Fruit fly (Drosophila melanogaster) whole organism, pupa: ENCODE results near the gene Axud1.
A peak's percentile ranks its signal among the peaks of the same experiment; 100 is the strongest.

Source experiments
- CG10348 ChIP-seq: fragments of 200-800 bp; sonication (Bioruptor generic); IDR thresholded peaks from 2 replicates; pipeline ENCODE4 v1.3.6; 2022; ENCODE audit warnings: missing biosample characterization, missing genetic modification characterization
- CG17806 ChIP-seq: fragments of 200-800 bp; sonication (Bioruptor generic); optimal IDR thresholded peaks from 2 replicates; lab custom pipeline; 2018; ENCODE audit warnings: missing biosample characterization, mild to moderate bottlenecking, missing genetic modification characterization, moderate library complexity
- EcR ChIP-seq: fragments of 200-800 bp; sonication (Bioruptor generic); optimal IDR thresholded peaks from 3 replicates; lab custom pipeline; 2019; ENCODE audit warnings: missing biosample characterization, missing genetic modification characterization, mild to moderate bottlenecking, moderate library complexity, missing genetic modification reagents
- Pif1A ChIP-seq: fragments of 200-800 bp; sonication (Bioruptor generic); optimal IDR thresholded peaks from 3 replicates; lab custom pipeline; 2016; ENCODE audit warnings: missing biosample characterization, missing genetic modification characterization
- Pif1B ChIP-seq: fragments of 200-800 bp; sonication (Bioruptor generic); optimal IDR thresholded peaks from 3 replicates; lab custom pipeline; 2016; ENCODE audit warnings: missing biosample characterization, missing genetic modification characterization
- Snoo ChIP-seq: fragments of 200-800 bp; sonication (Bioruptor generic); optimal IDR thresholded peaks from 3 replicates; lab custom pipeline; 2017; ENCODE audit warnings: missing biosample characterization, mild to moderate bottlenecking, missing genetic modification characterization, inconsistent platforms
- fd96Ca ChIP-seq: fragments of 200-800 bp; sonication (Bioruptor generic); IDR thresholded peaks from 3 replicates; pipeline ENCODE4 v1.3.6; 2022; ENCODE audit warnings: missing biosample characterization, missing genetic modification characterization
- gl ChIP-seq: fragments of 200-800 bp; sonication (Bioruptor generic); optimal IDR thresholded peaks from 2 replicates; lab custom pipeline; 2018; ENCODE audit warnings: missing biosample characterization, mild to moderate bottlenecking, missing genetic modification characterization
- rn ChIP-seq: fragments of 200-800 bp; sonication (Bioruptor generic); IDR thresholded peaks from 2 replicates; pipeline ENCODE4 v1.3.6; 2022; ENCODE audit warnings: missing biosample characterization, missing genetic modification characterization

DNA sequence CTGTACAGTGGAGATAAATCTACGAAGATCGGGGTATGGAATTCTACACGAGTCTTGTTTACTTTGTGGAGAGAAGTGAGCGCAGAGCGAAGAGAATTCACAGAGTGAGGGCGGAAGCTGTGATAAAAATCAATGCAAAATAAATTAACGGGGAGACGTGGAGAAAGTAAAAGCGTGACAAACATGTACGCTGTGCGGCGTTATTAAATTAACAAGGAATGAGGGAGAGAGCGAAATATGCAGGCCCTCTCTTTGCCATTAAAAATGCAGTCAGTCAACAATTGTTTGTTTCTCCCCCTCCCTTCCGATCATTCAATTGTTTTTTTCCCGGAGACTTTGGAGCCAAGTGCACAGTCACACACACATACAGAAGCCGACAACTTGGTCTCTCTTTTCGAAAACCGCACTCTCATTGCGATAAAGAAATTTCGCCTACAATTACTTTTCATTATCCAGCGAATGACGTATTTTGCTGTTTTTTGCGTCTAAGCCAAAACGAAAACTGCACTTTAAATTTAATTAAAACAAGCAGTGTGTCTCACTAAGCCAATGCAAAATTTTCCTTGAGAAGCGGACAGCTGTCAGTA lies 2.2 kb upstream of the Axud1 start:
- TF ChIP-seq fd96Ca (GFP tag; lab: Robert Waterston, UW) (no peak), EcR (GFP tag; lab: Kevin White, UChicago) (no peak), CG17806 (tag; lab: Kevin White, UChicago) (no peak), Snoo (peak; percentile 18), rn (no peak), Pif1A (GFP tag; lab: Kevin White, UChicago) (no peak), gl (tag; lab: Kevin White, UChicago) (peak; percentile 49), Pif1B (GFP tag; lab: Kevin White, UChicago) (peak; percentile 20), CG10348 (GFP tag; lab: Robert Waterston, UW) (no peak)
